Worm (Caenorhabditis elegans) whole organism, young adult: ENCODE data around the gene C54C6.11.

Experiments
- B0019.2 ChIP-seq: fragments of 200-800 bp; sonication (Bioruptor generic); conservative IDR thresholded peaks from 2 replicates; pipeline ENCODE4 v1.3.6; 2022; ENCODE audit warnings: missing genetic modification reagents, missing genetic modification characterization, missing compliant biosample characterization
- B0035.1 ChIP-seq: sonication (generic microtip); optimal IDR thresholded peaks from 2 replicates; lab custom pipeline; 2016; ENCODE audit warnings: missing genetic modification characterization, mild to moderate bottlenecking, missing compliant biosample characterization, missing genotype, missing genetic modification reagents
- C06A6.2 ChIP-seq: fragments of 200-800 bp; sonication (Bioruptor generic); conservative IDR thresholded peaks from 2 replicates; pipeline ENCODE4 v1.3.6; 2022; ENCODE audit warnings: missing genetic modification characterization, missing compliant biosample characterization
- F22D6.2 ChIP-seq: sonication (generic microtip); optimal IDR thresholded peaks from 2 replicates; lab custom pipeline; 2016; ENCODE audit warnings: mild to moderate bottlenecking, missing genetic modification characterization, missing compliant biosample characterization
- F23B12.7 ChIP-seq: sonication (generic microtip); optimal IDR thresholded peaks from 2 replicates; lab custom pipeline; 2017; ENCODE audit warnings: missing genetic modification characterization, mild to moderate bottlenecking, missing compliant biosample characterization, antibody characterized with exemption, moderate library complexity; ENCODE audit not compliant: insufficient read depth
- F33H1.4 ChIP-seq: fragments of 200-800 bp; sonication (Bioruptor generic); IDR thresholded peaks from 2 replicates; pipeline ENCODE4 v1.3.6; 2022; ENCODE audit warnings: missing genetic modification reagents, missing genetic modification characterization, missing compliant biosample characterization
- F37B4.10 ChIP-seq: fragments of 200-800 bp; sonication (Bioruptor generic); IDR thresholded peaks from 2 replicates; pipeline ENCODE4 v1.3.6; 2022; ENCODE audit warnings: missing genetic modification characterization, missing compliant biosample characterization
- F39B2.1 ChIP-seq: fragments of 200-800 bp; sonication (Bioruptor generic); IDR thresholded peaks from 2 replicates; pipeline ENCODE4 v1.3.6; 2022; ENCODE audit warnings: missing genetic modification reagents, missing genetic modification characterization, missing compliant biosample characterization
- F49E8.2 ChIP-seq: sonication (generic microtip); optimal IDR thresholded peaks from 3 replicates; lab custom pipeline; 2017; ENCODE audit warnings: missing genetic modification characterization, mild to moderate bottlenecking, missing compliant biosample characterization, antibody characterized with exemption, moderate library complexity; ENCODE audit not compliant: insufficient read depth
- T07F8.4 ChIP-seq: sonication (generic microtip); optimal IDR thresholded peaks from 2 replicates; lab custom pipeline; 2016; ENCODE audit warnings: mild to moderate bottlenecking, missing genetic modification characterization, moderate library complexity, missing compliant biosample characterization
- Y67H2A.10 ChIP-seq: fragments of 200-800 bp; sonication (Bioruptor generic); conservative IDR thresholded peaks from 2 replicates; pipeline ENCODE4 v1.3.6; 2022; ENCODE audit warnings: missing genetic modification reagents, missing genetic modification characterization, missing compliant biosample characterization
- Y79H2A.3 ChIP-seq: fragments of 200-800 bp; sonication (Bioruptor generic); conservative IDR thresholded peaks from 2 replicates; pipeline ENCODE4 v1.3.6; 2022; ENCODE audit warnings: missing genetic modification reagents, missing genetic modification characterization, missing compliant biosample characterization
- ZK185.1 ChIP-seq: sonication (generic microtip); optimal IDR thresholded peaks from 2 replicates; lab custom pipeline; 2016; ENCODE audit warnings: mild to moderate bottlenecking, missing genetic modification characterization, missing compliant biosample characterization; ENCODE audit not compliant: poor library complexity, severe bottlenecking
- athp-1 ChIP-seq: sonication (generic microtip); optimal IDR thresholded peaks from 2 replicates; lab custom pipeline; 2017; ENCODE audit warnings: mild to moderate bottlenecking, missing genetic modification characterization, missing compliant biosample characterization
- attf-5 ChIP-seq: fragments of 200-800 bp; sonication (Bioruptor generic); optimal IDR thresholded peaks from 2 replicates; lab custom pipeline; 2018; ENCODE audit warnings: mild to moderate bottlenecking, missing genetic modification characterization, missing compliant biosample characterization
- ccch-3 ChIP-seq: fragments of 200-800 bp; sonication (Bioruptor generic); optimal IDR thresholded peaks from 2 replicates; lab custom pipeline; 2018; ENCODE audit warnings: mild to moderate bottlenecking, missing genetic modification characterization, missing compliant biosample characterization
- cebp-1 ChIP-seq, 2 experiments: fragments of 200-800 bp in 1 of 2; sonication (Bioruptor generic) in 1 of 2; sonication (generic microtip) in 1 of 2; IDR thresholded peaks in 1 of 2; optimal IDR thresholded peaks in 1 of 2; 2 replicates each; pipeline versions ENCODE4 v1.3.6 to Lab custom; 2017 to 2022; ENCODE audit warnings: missing compliant biosample characterization in 2 of 2, missing genetic modification characterization in 2 of 2, mild to moderate bottlenecking in 1 of 2, missing genetic modification reagents in 1 of 2, moderate library complexity in 1 of 2
- ceh-100 ChIP-seq: fragments of 200-800 bp; sonication (Bioruptor generic); IDR thresholded peaks from 2 replicates; pipeline ENCODE4 v1.3.6; 2022; ENCODE audit warnings: missing genetic modification reagents, missing genetic modification characterization, missing compliant biosample characterization
- ceh-40 ChIP-seq: fragments of 200-800 bp; sonication (Bioruptor generic); IDR thresholded peaks from 2 replicates; pipeline ENCODE4 v1.3.6; 2022; ENCODE audit warnings: missing genetic modification characterization, missing compliant biosample characterization
- die-1 ChIP-seq: sonication (generic microtip); optimal IDR thresholded peaks from 2 replicates; lab custom pipeline; 2016; ENCODE audit warnings: missing genotype, mild to moderate bottlenecking, missing genetic modification characterization, missing compliant biosample characterization
- egrh-3 ChIP-seq: fragments of 200-800 bp; sonication (Bioruptor generic); IDR thresholded peaks from 2 replicates; pipeline ENCODE4 v1.3.6; 2022; ENCODE audit warnings: missing genetic modification reagents, missing genetic modification characterization, missing compliant biosample characterization
- fkh-3 ChIP-seq: sonication (generic microtip); optimal IDR thresholded peaks from 2 replicates; lab custom pipeline; 2016; ENCODE audit warnings: mild to moderate bottlenecking, missing genetic modification characterization, missing compliant biosample characterization
- gei-17 ChIP-seq: fragments of 200-800 bp; sonication (Bioruptor generic); optimal IDR thresholded peaks from 2 replicates; lab custom pipeline; 2018; ENCODE audit warnings: mild to moderate bottlenecking, missing genetic modification characterization, missing compliant biosample characterization
- him-1 ChIP-seq: sonication (generic microtip); optimal IDR thresholded peaks from 2 replicates; lab custom pipeline; 2016; ENCODE audit warnings: missing genotype, missing genetic modification reagents, missing genetic modification characterization, missing compliant biosample characterization
- hlh-12 ChIP-seq: sonication (generic microtip); optimal IDR thresholded peaks from 2 replicates; lab custom pipeline; 2016; ENCODE audit warnings: missing genetic modification characterization, missing compliant biosample characterization
- hlh-26 ChIP-seq: fragments of 200-800 bp; sonication (Bioruptor generic); conservative IDR thresholded peaks from 2 replicates; pipeline ENCODE4 v1.3.6; 2022; ENCODE audit warnings: missing genetic modification reagents, missing genetic modification characterization, missing compliant biosample characterization
- let-526 ChIP-seq: fragments of 200-800 bp; sonication (Bioruptor generic); IDR thresholded peaks from 2 replicates; pipeline ENCODE4 v1.3.6; 2022; ENCODE audit warnings: missing genetic modification reagents, missing genetic modification characterization, missing compliant biosample characterization
- lin-40 ChIP-seq: sonication (generic microtip); optimal IDR thresholded peaks from 2 replicates; lab custom pipeline; 2016; ENCODE audit warnings: missing genetic modification characterization, mild to moderate bottlenecking, missing compliant biosample characterization, missing genotype, missing genetic modification reagents
- madf-10 ChIP-seq: sonication (generic microtip); optimal IDR thresholded peaks from 2 replicates; lab custom pipeline; 2016; ENCODE audit warnings: mild to moderate bottlenecking, missing genetic modification characterization, missing compliant biosample characterization
- mcd-1 ChIP-seq: fragments of 200-800 bp; sonication (Bioruptor generic); IDR thresholded peaks from 2 replicates; pipeline ENCODE4 v1.3.6; 2022; ENCODE audit warnings: missing genetic modification reagents, missing genetic modification characterization, missing compliant biosample characterization
- mel-28 ChIP-seq: sonication (generic microtip); optimal IDR thresholded peaks from 2 replicates; lab custom pipeline; 2016; ENCODE audit warnings: borderline replicate concordance, mild to moderate bottlenecking, missing genetic modification characterization, missing compliant biosample characterization
- nfya-1 ChIP-seq: sonication (generic microtip); optimal IDR thresholded peaks from 2 replicates; lab custom pipeline; 2017; ENCODE audit warnings: antibody characterized with exemption, missing compliant biosample characterization, missing genetic modification characterization, borderline replicate concordance; ENCODE audit not compliant: insufficient read depth
- nfyb-1 ChIP-seq: fragments of 200-800 bp; sonication (Bioruptor generic); IDR thresholded peaks from 2 replicates; pipeline ENCODE4 v1.3.6; 2022; ENCODE audit warnings: missing genetic modification reagents, missing genetic modification characterization, missing compliant biosample characterization
- nhr-80 ChIP-seq: sonication (generic microtip); optimal IDR thresholded peaks from 2 replicates; lab custom pipeline; 2016; ENCODE audit warnings: missing genetic modification characterization, missing compliant biosample characterization
- pbrm-1 ChIP-seq: fragments of 200-800 bp; sonication (Bioruptor generic); IDR thresholded peaks from 2 replicates; pipeline ENCODE4 v1.3.6; 2022; ENCODE audit warnings: missing genetic modification reagents, missing genetic modification characterization, missing compliant biosample characterization
- rcor-1 ChIP-seq: fragments of 200-800 bp; sonication (Bioruptor generic); IDR thresholded peaks from 2 replicates; pipeline ENCODE4 v1.3.6; 2022; ENCODE audit warnings: missing genetic modification reagents, missing genetic modification characterization, missing compliant biosample characterization
- sdz-38 ChIP-seq: sonication (generic microtip); optimal IDR thresholded peaks from 2 replicates; lab custom pipeline; 2016; ENCODE audit warnings: missing genotype, missing genetic modification characterization, missing compliant biosample characterization
- snpc-4 ChIP-seq, 5 experiments: fragments of 150-350 bp in 1 of 5; sonication (generic microtip) in 4 of 5; optimal IDR thresholded peaks; 2 replicates each; lab custom pipeline; 2014 to 2018; ENCODE audit warnings: missing genetic modification characterization in 5 of 5, missing biosample characterization in 3 of 5, antibody characterized with exemption in 2 of 5, mild to moderate bottlenecking in 2 of 5, missing compliant biosample characterization in 2 of 5, missing genotype in 2 of 5, moderate library complexity in 2 of 5, missing genetic modification reagents in 1 of 5
- sptf-2 ChIP-seq: fragments of 200-800 bp; sonication (Bioruptor generic); optimal IDR thresholded peaks from 2 replicates; lab custom pipeline; 2018; ENCODE audit warnings: mild to moderate bottlenecking, missing genetic modification characterization, missing compliant biosample characterization
- unc-62 ChIP-seq: fragments of 150-350 bp; optimal IDR thresholded peaks from 2 replicates; lab custom pipeline; 2014; ENCODE audit warnings: missing biosample characterization, missing genetic modification reagents, missing genetic modification characterization
- zfh-2 ChIP-seq: fragments of 200-800 bp; sonication (Bioruptor generic); conservative IDR thresholded peaks from 2 replicates; pipeline ENCODE4 v1.3.6; 2022; ENCODE audit warnings: missing genetic modification reagents, missing genetic modification characterization, missing compliant biosample characterization
- ztf-3 ChIP-seq: fragments of 200-800 bp; sonication (Bioruptor generic); optimal IDR thresholded peaks from 2 replicates; lab custom pipeline; 2018; ENCODE audit warnings: mild to moderate bottlenecking, missing genetic modification characterization, missing compliant biosample characterization

The C54C6.11 gene

ce11 chrIII:3523363-3523762 is 24.8 kb upstream of the C54C6.11 start:
- no peak for TF ChIP-seq egrh-3
- no peak for TF ChIP-seq hlh-26 (GFP tag; lab: Robert Waterston, UW)
- no peak for TF ChIP-seq pbrm-1 (GFP tag; lab: Robert Waterston, UW)
- TF ChIP-seq B0019.2 (GFP tag; lab: Robert Waterston, UW), result no peak
- TF ChIP-seq athp-1 (tag; lab: Kevin White, UChicago), result no peak
- no peak for TF ChIP-seq F37B4.10 (GFP tag; lab: Robert Waterston, UW)
- TF ChIP-seq him-1 (tag; lab: Kevin White, UChicago), result no peak
- TF ChIP-seq mel-28, result no peak
- no peak for TF ChIP-seq let-526 (GFP tag; lab: Robert Waterston, UW)
- TF ChIP-seq Y79H2A.3, result no peak
- no peak for TF ChIP-seq sdz-38
- TF ChIP-seq F23B12.7 (tag; lab: Kevin White, UChicago), result no peak
- TF ChIP-seq fkh-3 (tag; lab: Kevin White, UChicago), result no peak

- no peak for TF ChIP-seq zfh-2 (GFP tag; lab: Robert Waterston, UW)
- TF ChIP-seq attf-5 (GFP tag; lab: Kevin White, UChicago), result no peak
- no peak for TF ChIP-seq rcor-1 (GFP tag; lab: Robert Waterston, UW)
- no peak for TF ChIP-seq die-1 (tag; lab: Kevin White, UChicago)
- no peak for TF ChIP-seq nfyb-1
- no peak for TF ChIP-seq cebp-1 (GFP tag; IDR thresholded peaks at IDR 0.05; lab: Robert Waterston, UW)
- TF ChIP-seq cebp-1 (tag; optimal IDR thresholded peaks at IDR 0.05; lab: Kevin White, UChicago), result no peak
- TF ChIP-seq F49E8.2 (tag; lab: Kevin White, UChicago), result no peak
- no peak for TF ChIP-seq nfya-1 (tag; lab: Kevin White, UChicago)
- TF ChIP-seq T07F8.4 (tag; lab: Kevin White, UChicago), result no peak
- no peak for TF ChIP-seq him-1 (tag; lab: Kevin White, UChicago)
- TF ChIP-seq ztf-3 (GFP tag; lab: Kevin White, UChicago), result no peak
- no peak for TF ChIP-seq madf-10
- no peak for TF ChIP-seq B0035.1 (tag; lab: Kevin White, UChicago)
Measured at ce11 chrIII:3528342-3528741, 19.8 kb upstream of the C54C6.11 start, which contains the start of gene rpl-37. TSS of gene rpl-37 (plus strand) at chrIII:3528642.

ce11 chrIII:3529744-3530208 is 18.3 kb upstream of the C54C6.11 start, which contains the start of gene pitp-1:
TSS of gene pitp-1 (minus strand) at chrIII:3529794.
- TF ChIP-seq nhr-80, result peak; percentile 75
- TF ChIP-seq ZK185.1 (tag; lab: Kevin White, UChicago), result no peak
- TF ChIP-seq unc-62 (GFP tag; lab: Kevin White, UChicago), result peak; percentile 41

ce11 chrIII:3532035-3532434 is 16.1 kb upstream of the C54C6.11 start:
- TF ChIP-seq nhr-80 (no peak), ceh-40 (GFP tag; lab: Robert Waterston, UW) (no peak), Y67H2A.10 (GFP tag; lab: Robert Waterston, UW) (no peak), sptf-2 (GFP tag; lab: Kevin White, UChicago) (no peak), F39B2.1 (GFP tag; lab: Robert Waterston, UW) (no peak), lin-40 (tag; lab: Kevin White, UChicago) (peak; percentile 41), F33H1.4 (GFP tag; lab: Robert Waterston, UW) (no peak), snpc-4 (GFP tag; optimal IDR thresholded peaks at IDR 0.05; lab: Kevin White, UChicago) (no peak), snpc-4 (tag; optimal IDR thresholded peaks at IDR 0.05; lab: Kevin White, UChicago) (no peak), mel-28 (no peak), gei-17 (GFP tag; lab: Kevin White, UChicago) (no peak), F22D6.2 (tag; lab: Kevin White, UChicago) (no peak), ceh-100 (no peak), ccch-3 (no peak), fkh-3 (tag; lab: Kevin White, UChicago) (no peak), egrh-3 (no peak), mcd-1 (GFP tag; lab: Robert Waterston, UW) (0 out of 2 replicates have a peak, but pooled peaks have one; percentile 24), C06A6.2 (no peak), B0035.1 (tag; lab: Kevin White, UChicago) (no peak), hlh-12 (no peak), rcor-1 (GFP tag; lab: Robert Waterston, UW) (no peak)
